Fruit fly (Drosophila melanogaster): ENCODE measurements around the gene mth.

The mth gene

DNA sequence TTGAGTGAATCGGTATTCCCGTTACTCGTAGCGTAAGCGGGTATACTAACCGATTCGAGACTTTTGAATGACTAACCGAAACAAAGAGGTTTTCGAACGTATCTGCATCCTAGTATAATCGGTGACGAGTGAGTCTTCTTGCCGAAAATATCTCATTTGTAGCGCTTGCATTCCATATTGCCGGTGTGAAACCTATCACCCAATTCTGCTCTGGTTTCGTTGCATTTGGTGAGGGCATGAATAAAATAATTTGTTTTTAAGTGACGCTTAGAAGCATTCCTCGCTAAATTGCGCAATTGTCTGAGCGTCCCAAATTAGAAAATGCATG, 26.8 kb downstream of the mth start:
- TF ChIP-seq psq (optimal IDR thresholded peaks at IDR 0.05) (no peak), Dll (optimal IDR thresholded peaks at IDR 0.05) (no peak), pan (optimal IDR thresholded peaks at IDR 0.05) (no peak), usp (GFP tag; optimal IDR thresholded peaks at IDR 0.05) (no peak), CG8478 (optimal IDR thresholded peaks at IDR 0.05) (no peak), EcR (GFP tag; optimal IDR thresholded peaks at IDR 0.05) (no peak)

DNA sequence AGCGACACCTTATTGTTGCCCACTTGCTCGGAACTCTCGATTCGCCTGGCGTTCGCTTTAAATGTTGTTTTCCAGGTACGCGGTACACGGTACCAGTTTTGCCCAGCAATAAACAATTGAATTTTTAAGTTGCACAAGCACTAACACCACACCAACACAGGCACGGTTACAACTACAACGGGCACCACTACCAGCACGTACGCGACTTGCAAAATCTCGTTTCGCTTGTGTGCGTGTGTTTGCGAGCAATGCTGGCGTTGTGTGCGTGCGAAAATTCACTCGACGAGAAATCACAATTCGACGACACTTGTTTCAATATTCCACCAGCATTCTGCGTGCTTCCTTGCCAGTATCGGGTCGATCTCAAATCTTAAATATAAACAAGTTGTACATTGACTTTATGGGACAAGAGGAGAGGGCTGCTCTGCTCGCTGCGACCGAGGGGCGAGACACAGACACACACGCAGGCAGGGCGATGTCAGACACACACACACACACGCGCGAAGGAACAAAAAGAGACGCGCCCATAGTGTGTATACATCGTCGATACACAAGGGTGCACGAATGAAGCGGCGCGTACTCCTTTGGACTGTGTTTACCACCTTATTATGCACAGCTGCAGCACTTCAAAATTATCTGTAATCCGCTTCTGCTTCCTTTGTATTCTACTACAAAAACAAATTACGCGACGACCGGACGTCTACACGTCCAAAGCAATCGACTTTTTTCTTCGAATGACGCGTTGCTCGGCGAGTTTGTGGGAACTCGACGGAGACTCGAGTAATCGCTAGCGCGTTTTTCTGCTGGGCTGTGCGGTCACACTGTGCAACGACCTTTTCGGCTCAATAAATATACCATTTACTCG, 27.4 kb downstream of the mth start, which contains the start of gene fwd:
TSS of gene fwd (minus strand) at position 740 of the 865 bp plus-strand sequence.
- TF ChIP-seq Dll (optimal IDR thresholded peaks at IDR 0.05), result no peak
- peak; percentile 88 for TF ChIP-seq CG8478 (optimal IDR thresholded peaks at IDR 0.05)

DNA sequence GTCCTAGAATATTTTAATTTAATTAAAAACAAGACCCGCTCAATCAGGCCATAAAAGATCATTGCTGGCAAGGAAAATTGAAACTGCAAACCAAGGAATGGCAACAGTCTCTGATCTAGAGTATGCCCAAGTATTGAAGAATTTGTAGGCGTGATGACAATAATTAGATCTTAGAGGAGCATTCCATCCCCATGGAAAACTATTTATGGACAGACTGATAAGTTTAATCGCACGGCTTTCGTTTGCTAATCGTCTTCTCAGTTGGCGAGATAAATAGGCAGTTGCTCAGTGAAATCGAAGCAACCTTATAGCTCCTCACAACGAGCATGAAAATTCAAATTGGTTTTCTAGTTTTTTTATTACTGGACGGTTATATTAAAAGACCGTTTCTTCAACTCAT, 30.0 kb downstream of the mth start, which contains the start of gene ddbt:
TSS of gene ddbt (plus strand) at position 301 of the 400 bp plus-strand sequence.
- TF ChIP-seq usp (GFP tag; optimal IDR thresholded peaks at IDR 0.05), result no peak

DNA sequence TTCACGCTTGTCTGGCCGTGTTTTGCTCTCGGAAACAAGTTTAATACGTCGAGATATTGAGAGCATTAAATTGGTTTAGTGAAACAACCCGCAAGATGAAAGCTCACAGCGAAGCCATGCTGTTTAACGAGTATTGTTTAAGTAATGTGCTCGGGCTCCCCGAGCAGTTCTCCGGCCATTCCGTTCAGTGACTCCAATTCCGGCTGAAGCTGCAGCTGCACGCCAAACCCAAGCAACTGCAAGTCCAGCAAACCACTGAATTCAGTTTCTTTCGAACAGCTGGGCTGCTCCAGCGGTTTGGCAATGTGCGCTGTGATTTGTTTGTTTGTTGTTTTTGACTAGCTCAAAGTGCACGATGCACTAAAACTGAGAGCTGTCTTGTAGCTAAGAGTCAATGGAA, 31.6 kb downstream of the mth start:
- TF ChIP-seq CG8478 (optimal IDR thresholded peaks at IDR 0.05) (no peak), usp (GFP tag; optimal IDR thresholded peaks at IDR 0.05) (no peak), pan (optimal IDR thresholded peaks at IDR 0.05) (no peak), Dll (optimal IDR thresholded peaks at IDR 0.05) (no peak), EcR (GFP tag; optimal IDR thresholded peaks at IDR 0.05) (no peak), psq (optimal IDR thresholded peaks at IDR 0.05) (no peak)

DNA sequence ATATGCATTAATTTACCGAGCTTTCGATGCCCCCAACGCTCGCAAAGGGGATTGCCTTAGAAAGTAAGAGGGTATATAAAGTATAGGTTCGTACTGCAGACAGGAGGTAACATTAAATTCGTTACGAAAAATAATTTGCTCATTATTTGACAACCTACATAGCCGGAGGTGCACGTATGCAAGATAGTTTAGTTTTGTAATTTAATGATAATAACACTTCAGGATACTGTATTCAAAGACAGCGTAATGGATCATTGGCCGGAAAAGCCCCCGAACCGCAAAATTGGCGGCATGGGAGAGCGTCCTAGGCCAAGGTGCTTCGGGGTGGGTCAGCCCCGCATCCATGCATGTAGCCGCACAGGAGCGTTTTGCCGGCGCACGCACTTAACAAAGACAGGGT, 34.4 kb downstream of the mth start:
- TF ChIP-seq Dll (optimal IDR thresholded peaks at IDR 0.05) (no peak), pan (optimal IDR thresholded peaks at IDR 0.05) (no peak), CG8478 (optimal IDR thresholded peaks at IDR 0.05) (no peak), usp (GFP tag; optimal IDR thresholded peaks at IDR 0.05) (no peak), psq (optimal IDR thresholded peaks at IDR 0.05) (no peak)

DNA sequence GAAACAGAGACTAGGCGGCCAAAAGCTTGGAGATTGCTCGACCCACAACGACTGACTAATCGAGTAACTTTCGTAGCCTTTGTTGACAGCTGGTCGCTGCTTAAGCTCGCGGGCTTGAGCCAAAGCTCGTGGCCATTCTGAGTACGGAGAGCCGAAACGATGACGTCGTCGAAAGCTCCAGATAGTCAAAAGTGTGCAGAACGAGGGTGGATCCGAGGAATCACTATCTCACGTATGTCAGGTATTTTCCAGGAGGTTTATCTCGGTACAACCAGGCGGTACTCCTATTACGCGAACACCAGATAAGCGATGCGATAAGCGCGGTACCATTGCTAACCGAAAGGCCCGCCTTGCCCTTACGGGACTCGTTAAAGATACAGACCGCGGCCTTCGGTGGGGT, 35.1 kb downstream of the mth start:
- TF ChIP-seq usp (GFP tag; optimal IDR thresholded peaks at IDR 0.05) (no peak), psq (optimal IDR thresholded peaks at IDR 0.05) (no peak), pan (optimal IDR thresholded peaks at IDR 0.05) (no peak), Dll (optimal IDR thresholded peaks at IDR 0.05) (no peak), EcR (GFP tag; optimal IDR thresholded peaks at IDR 0.05) (no peak), CG8478 (optimal IDR thresholded peaks at IDR 0.05) (no peak)

DNA sequence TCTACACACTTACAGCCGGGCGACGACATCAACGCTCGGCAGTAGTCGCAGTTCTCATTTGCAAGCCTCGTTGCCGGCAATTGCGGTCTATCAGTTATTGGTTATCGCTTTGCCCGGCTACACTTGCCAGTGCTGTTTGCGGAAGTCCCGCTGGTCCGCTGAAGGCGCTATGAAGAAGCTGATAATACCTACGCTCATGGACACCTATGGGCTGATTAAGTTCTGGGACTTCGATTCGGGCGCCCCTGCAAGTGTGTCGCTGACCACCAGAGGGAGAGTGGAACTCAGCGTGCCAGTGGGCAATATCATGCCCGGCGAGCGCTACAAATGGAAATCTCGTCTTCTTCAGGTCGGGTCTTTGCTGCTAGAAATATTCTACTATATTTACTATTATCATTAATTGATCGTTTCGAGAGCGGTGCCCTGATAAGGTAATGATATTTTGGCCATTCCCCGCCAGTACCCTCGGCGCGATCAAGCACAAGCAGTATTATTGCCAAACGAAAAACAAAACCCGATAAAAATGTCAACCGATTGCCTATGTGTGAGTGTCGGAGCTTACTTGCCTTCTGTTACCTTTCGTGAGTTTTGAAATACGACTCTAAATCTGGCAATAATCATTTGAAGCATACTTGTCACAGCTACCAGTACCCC, 46.7 kb downstream of the mth start:
- TF ChIP-seq usp (GFP tag; optimal IDR thresholded peaks at IDR 0.05) (no peak), Dll (optimal IDR thresholded peaks at IDR 0.05) (no peak), pan (optimal IDR thresholded peaks at IDR 0.05) (no peak), EcR (GFP tag; optimal IDR thresholded peaks at IDR 0.05) (no peak), psq (optimal IDR thresholded peaks at IDR 0.05) (no peak), CG8478 (optimal IDR thresholded peaks at IDR 0.05) (no peak)

DNA sequence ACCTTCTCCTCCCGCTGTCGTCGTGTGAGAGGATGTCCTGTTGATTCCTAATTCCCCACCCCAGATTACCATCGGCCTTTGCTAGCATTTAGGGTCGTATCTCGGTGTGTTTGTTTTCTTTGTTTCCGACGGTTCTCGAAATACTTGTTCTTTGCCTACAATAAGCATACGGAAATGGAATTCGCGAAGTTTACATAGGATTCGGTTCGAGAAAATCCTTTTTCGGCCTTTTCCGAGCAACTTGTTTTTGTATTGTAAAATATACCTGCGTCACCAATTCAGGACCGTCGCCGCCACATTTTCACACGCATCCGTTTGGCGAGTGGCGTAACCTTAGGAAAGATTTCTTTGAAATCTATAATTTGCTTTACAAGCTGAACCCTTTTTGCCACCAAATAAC, 48.3 kb downstream of the mth start:
- no peak for TF ChIP-seq EcR (GFP tag; optimal IDR thresholded peaks at IDR 0.05)
- no peak for TF ChIP-seq Dll (optimal IDR thresholded peaks at IDR 0.05)
- TF ChIP-seq psq (optimal IDR thresholded peaks at IDR 0.05), result no peak
- TF ChIP-seq CG8478 (optimal IDR thresholded peaks at IDR 0.05), result no peak
- no peak for TF ChIP-seq pan (optimal IDR thresholded peaks at IDR 0.05)
- no peak for TF ChIP-seq usp (GFP tag; optimal IDR thresholded peaks at IDR 0.05)

DNA sequence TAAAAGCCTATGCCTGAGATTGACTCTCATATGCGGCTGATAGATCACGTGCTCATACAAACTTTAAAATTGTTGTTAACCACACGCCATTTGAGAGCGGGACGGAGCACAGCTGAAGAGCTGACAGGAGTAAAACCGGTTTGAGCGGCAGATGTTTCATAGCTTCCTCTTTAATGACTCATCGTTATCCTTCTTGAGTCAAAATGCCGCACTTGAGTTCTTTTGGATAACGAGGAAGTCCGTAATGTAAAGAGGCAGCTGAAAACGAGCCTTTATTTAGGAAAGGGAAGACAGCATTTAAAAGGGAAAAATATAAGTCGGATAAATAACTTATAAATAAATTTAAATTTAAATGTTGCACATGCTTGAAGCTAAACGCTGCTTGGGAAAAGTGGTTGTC, 49.5 kb downstream of the mth start:
- TF ChIP-seq EcR (GFP tag; optimal IDR thresholded peaks at IDR 0.05) (no peak), pan (optimal IDR thresholded peaks at IDR 0.05) (no peak), CG8478 (optimal IDR thresholded peaks at IDR 0.05) (no peak), Dll (optimal IDR thresholded peaks at IDR 0.05) (no peak), usp (GFP tag; optimal IDR thresholded peaks at IDR 0.05) (no peak), psq (optimal IDR thresholded peaks at IDR 0.05) (no peak)

DNA sequence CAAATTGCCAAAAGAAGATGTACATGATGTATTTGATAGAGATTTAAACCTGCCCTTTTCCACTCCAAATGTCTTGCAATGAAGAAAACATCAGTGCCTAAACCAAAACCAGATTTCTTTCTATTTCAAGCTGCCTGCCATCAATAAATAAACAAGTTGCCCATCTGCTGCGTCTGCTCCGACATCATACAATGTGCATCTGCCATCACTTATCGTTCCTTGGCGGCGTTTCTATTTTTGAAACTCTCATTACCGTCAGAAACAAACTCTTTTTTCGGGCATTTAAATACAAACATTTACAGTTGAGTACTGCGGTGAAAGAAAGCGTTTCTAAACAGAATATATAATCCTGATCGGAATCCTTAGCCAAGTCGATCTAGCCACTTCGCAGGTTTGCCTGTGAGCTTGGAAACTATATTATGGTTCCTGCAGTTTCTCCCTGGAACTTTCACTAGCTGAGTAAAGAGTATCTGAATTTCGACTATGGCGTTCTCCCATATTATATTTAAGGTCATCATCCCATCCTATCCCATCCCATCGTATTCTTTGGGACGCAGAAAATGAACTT, 51.8 kb downstream of the mth start:
- no peak for TF ChIP-seq CG8478 (optimal IDR thresholded peaks at IDR 0.05)
- no peak for TF ChIP-seq psq (optimal IDR thresholded peaks at IDR 0.05)

Measured in whole organism.